Fruit fly (Drosophila melanogaster): ENCODE data around the gene CG11380.
A peak's percentile ranks its signal among the peaks of the same experiment; 100 is the strongest.

The CG11380 gene

dm6 chrX:1236475-1236874 is 45.4 kb downstream of the CG11380 start, which contains the start of gene CG3638 (continued):
- TF ChIP-seq fd64A (GFP tag; optimal IDR thresholded peaks at IDR 0.05): no peak
- peak; percentile 84 for TF ChIP-seq Ets97D (GFP tag; optimal IDR thresholded peaks at IDR 0.05)
- peak; percentile 29; the same call in 1 of the 2 replicates for TF ChIP-seq Adf1 (GFP tag; IDR thresholded peaks at IDR 0.05)
- TF ChIP-seq E2f1 (GFP tag; IDR thresholded peaks at IDR 0.05): no peak
- TF ChIP-seq jumu (GFP tag; optimal IDR thresholded peaks at IDR 0.05): peak; percentile 28
- TF ChIP-seq Bgb (GFP tag; IDR thresholded peaks at IDR 0.05; ENCODE audit: partially characterized antibody): peak; percentile 85
- no peak for TF ChIP-seq bowl (GFP tag; IDR thresholded peaks at IDR 0.05)
- TF ChIP-seq onecut (GFP tag; IDR thresholded peaks at IDR 0.05): peak; percentile 73
- peak; percentile 65 for TF ChIP-seq Rfx (GFP tag; IDR thresholded peaks at IDR 0.05)
- TF ChIP-seq twi (tag; optimal IDR thresholded peaks at IDR 0.05): no peak
- no peak for TF ChIP-seq CG5245 (GFP tag; optimal IDR thresholded peaks at IDR 0.05)
- no peak for TF ChIP-seq Tbp (GFP tag; optimal IDR thresholded peaks at IDR 0.05)
- TF ChIP-seq CG31224 (GFP tag; IDR thresholded peaks at IDR 0.05): no peak
- no peak for TF ChIP-seq sim (GFP tag; IDR thresholded peaks at IDR 0.05)
- peak; percentile 8 for TF ChIP-seq Mad (GFP tag; optimal IDR thresholded peaks at IDR 0.05)
- TF ChIP-seq dati (GFP tag; IDR thresholded peaks at IDR 0.05): no peak
- TF ChIP-seq CG31365 (tag; optimal IDR thresholded peaks at IDR 0.05): no peak
- TF ChIP-seq CG15073 (GFP tag; optimal IDR thresholded peaks at IDR 0.05): no peak
- TF ChIP-seq jing (GFP tag; optimal IDR thresholded peaks at IDR 0.05): no peak
- no peak for TF ChIP-seq h (optimal IDR thresholded peaks at IDR 0.05)
- no peak for TF ChIP-seq da (GFP tag; optimal IDR thresholded peaks at IDR 0.05)
- no peak for TF ChIP-seq TFAM (GFP tag; optimal IDR thresholded peaks at IDR 0.05)
- TF ChIP-seq Awh (GFP tag; IDR thresholded peaks at IDR 0.05): no peak
- TF ChIP-seq shn (GFP tag; optimal IDR thresholded peaks at IDR 0.05): no peak
- no peak for TF ChIP-seq CG12071 (GFP tag; optimal IDR thresholded peaks at IDR 0.05)
- TF ChIP-seq CG15696 (tag; optimal IDR thresholded peaks at IDR 0.05): no peak
- TF ChIP-seq CG16813 (GFP tag; IDR thresholded peaks at IDR 0.05; ENCODE audit: partially characterized antibody): peak; percentile 77
- TF ChIP-seq z (GFP tag; IDR thresholded peaks at IDR 0.05): no peak
- TF ChIP-seq Doc2 (GFP tag; IDR thresholded peaks at IDR 0.05): no peak
- TF ChIP-seq pan (optimal IDR thresholded peaks at IDR 0.05): no peak
- TF ChIP-seq pan (GFP tag; optimal IDR thresholded peaks at IDR 0.05 in 1 of 2, IDR thresholded peaks at IDR 0.05 in 1 of 2): no peak
- no peak for TF ChIP-seq croc (GFP tag; conservative IDR thresholded peaks at IDR 0.05)
- no peak for TF ChIP-seq Drgx (GFP tag; IDR thresholded peaks at IDR 0.05)
- no peak for TF ChIP-seq CG17568 (GFP tag; optimal IDR thresholded peaks at IDR 0.05)
- peak; percentile 49 for TF ChIP-seq trem (tag; optimal IDR thresholded peaks at IDR 0.05)
- no peak for TF ChIP-seq exex (tag; optimal IDR thresholded peaks at IDR 0.05)
- TF ChIP-seq CG10267 (tag; optimal IDR thresholded peaks at IDR 0.05): peak; percentile 63
- no peak for TF ChIP-seq Taf1 (GFP tag; IDR thresholded peaks at IDR 0.05)
- no peak for TF ChIP-seq peb (GFP tag; IDR thresholded peaks at IDR 0.05)
- TF ChIP-seq Oli (tag; optimal IDR thresholded peaks at IDR 0.05): no peak
- peak; percentile 94 for TF ChIP-seq CTCF (GFP tag; optimal IDR thresholded peaks at IDR 0.05)
- TF ChIP-seq Hand (GFP tag; optimal IDR thresholded peaks at IDR 0.05): no peak
- peak; percentile 26 for TF ChIP-seq CG1602 (GFP tag; optimal IDR thresholded peaks at IDR 0.05)
- TF ChIP-seq CG2120 (GFP tag; optimal IDR thresholded peaks at IDR 0.05): peak; percentile 37
- peak; percentile 7 for TF ChIP-seq ftz-f1 (GFP tag; optimal IDR thresholded peaks at IDR 0.05)
- no peak for TF ChIP-seq Mes4 (GFP tag; optimal IDR thresholded peaks at IDR 0.05)
- TF ChIP-seq sr (GFP tag; IDR thresholded peaks at IDR 0.05): no peak
- no peak for TF ChIP-seq crol (GFP tag; IDR thresholded peaks at IDR 0.05)
- TF ChIP-seq gfzf (GFP tag; optimal IDR thresholded peaks at IDR 0.05): peak; percentile 84
- TF ChIP-seq Hr51 (GFP tag; optimal IDR thresholded peaks at IDR 0.05): no peak
- TF ChIP-seq CG13624 (GFP tag; optimal IDR thresholded peaks at IDR 0.05): peak; percentile 68
- peak; percentile 74 for TF ChIP-seq MBD-R2 (GFP tag; IDR thresholded peaks at IDR 0.05)
- TF ChIP-seq CG32772 (GFP tag; IDR thresholded peaks at IDR 0.05): no peak
- TF ChIP-seq CG6272 (GFP tag; IDR thresholded peaks at IDR 0.05): no peak
